Fruit fly (Drosophila melanogaster) whole organism, wandering third instar larva: Measurements from ENCODE around the gene CG12106.
A peak's percentile ranks its signal among the peaks of the same experiment; 100 is the strongest.

ENCODE experiments used
- CG32264 ChIP-seq: fragments of 200-800 bp; sonication (Bioruptor generic); optimal IDR thresholded peaks from 2 replicates; lab custom pipeline; 2016; ENCODE audit warnings: missing biosample characterization, missing genetic modification characterization
- CG9705 ChIP-seq: fragments of 200-800 bp; sonication (Bioruptor generic); optimal IDR thresholded peaks from 2 replicates; lab custom pipeline; 2018; ENCODE audit warnings: missing biosample characterization, mild to moderate bottlenecking, missing genetic modification characterization
- CrebA ChIP-seq: fragments of 200-800 bp; sonication (Bioruptor generic); optimal IDR thresholded peaks from 2 replicates; lab custom pipeline; 2016; ENCODE audit warnings: missing biosample characterization, mild to moderate bottlenecking, missing genetic modification characterization, borderline replicate concordance
- Dfd ChIP-seq: fragments of >200 bp; optimal IDR thresholded peaks from 2 replicates; lab custom pipeline; 2017; ENCODE audit warnings: missing biosample characterization, missing genetic modification characterization
- Dif ChIP-seq: fragments of 200-275, 200-300 bp; sonication (Bioruptor generic); optimal IDR thresholded peaks from 2 replicates; lab custom pipeline; 2018; ENCODE audit warnings: missing biosample characterization, missing genetic modification characterization; ENCODE audit not compliant: partially characterized antibody
- GATAd ChIP-seq: sonication (Bioruptor generic); optimal IDR thresholded peaks from 2 replicates; lab custom pipeline; 2016; ENCODE audit warnings: missing biosample characterization, missing genetic modification characterization
- HLH106 ChIP-seq: fragments of 200-800 bp; optimal IDR thresholded peaks from 3 replicates; lab custom pipeline; 2019; ENCODE audit warnings: missing biosample characterization, mild to moderate bottlenecking, missing genetic modification characterization, moderate library complexity
- Hnf4 ChIP-seq: fragments of 200-800 bp; sonication (Bioruptor generic); optimal IDR thresholded peaks from 2 replicates; lab custom pipeline; 2016; ENCODE audit warnings: missing biosample characterization, mild to moderate bottlenecking, missing genetic modification characterization
- Hr78 ChIP-seq: fragments of >200 bp; optimal IDR thresholded peaks from 2 replicates; lab custom pipeline; 2017; ENCODE audit warnings: missing biosample characterization, missing genetic modification characterization
- Hr83 ChIP-seq: fragments of 200-300 bp; sonication (Bioruptor generic); optimal IDR thresholded peaks from 2 replicates; lab custom pipeline; 2016; ENCODE audit warnings: missing biosample characterization, mild to moderate bottlenecking, missing genetic modification characterization, moderate library complexity; ENCODE audit not compliant: poor library complexity, severe bottlenecking
- Jra ChIP-seq: sonication (Bioruptor generic); optimal IDR thresholded peaks from 2 replicates; lab custom pipeline; 2016; ENCODE audit warnings: missing biosample characterization, missing genetic modification characterization
- Mio ChIP-seq: sonication (Bioruptor generic); optimal IDR thresholded peaks from 2 replicates; lab custom pipeline; 2016; ENCODE audit warnings: missing biosample characterization, missing genetic modification characterization
- N ChIP-seq: fragments of >200 bp; optimal IDR thresholded peaks from 2 replicates; lab custom pipeline; 2018; ENCODE audit warnings: missing biosample characterization, missing external identifiers, missing genetic modification characterization
- OdsH ChIP-seq: fragments of 200-800 bp; sonication (Bioruptor generic); optimal IDR thresholded peaks from 2 replicates; lab custom pipeline; 2016; ENCODE audit warnings: missing biosample characterization, mild to moderate bottlenecking, missing genetic modification characterization
- Rel ChIP-seq, 2 experiments: fragments of 200-800 bp; sonication (Bioruptor generic) in 1 of 2; optimal IDR thresholded peaks; 2 replicates in 1 of 2; 3 replicates in 1 of 2; lab custom pipeline; 2016 to 2019; ENCODE audit warnings: mild to moderate bottlenecking in 2 of 2, missing biosample characterization in 2 of 2, missing genetic modification characterization in 2 of 2, moderate library complexity in 1 of 2
- Sp1 ChIP-seq: fragments of 200-800 bp; sonication (Bioruptor generic); optimal IDR thresholded peaks from 3 replicates; lab custom pipeline; 2019; ENCODE audit warnings: missing biosample characterization, mild to moderate bottlenecking, missing genetic modification characterization, moderate library complexity
- Vsx2 ChIP-seq: fragments of 200-300, 225-300 bp; sonication (Bioruptor generic); optimal IDR thresholded peaks from 2 replicates; lab custom pipeline; 2018; ENCODE audit warnings: missing biosample characterization, missing genetic modification characterization; ENCODE audit not compliant: partially characterized antibody
- br ChIP-seq: fragments of 200-800 bp; sonication (Bioruptor generic); optimal IDR thresholded peaks from 2 replicates; lab custom pipeline; 2016; ENCODE audit warnings: missing biosample characterization, missing genetic modification characterization
- brk ChIP-seq: fragments of 200-800 bp; sonication (Bioruptor generic); optimal IDR thresholded peaks from 2 replicates; lab custom pipeline; 2016; ENCODE audit warnings: missing biosample characterization, mild to moderate bottlenecking, missing genetic modification characterization
- dl ChIP-seq, 2 experiments: fragments of 175-275, 200-275 bp in 1 of 2; fragments of 200-275 bp in 1 of 2; sonication (Bioruptor generic); optimal IDR thresholded peaks; lab custom pipeline; 2018; ENCODE audit warnings: mild to moderate bottlenecking in 2 of 2, missing biosample characterization in 2 of 2, missing genetic modification characterization in 2 of 2, moderate library complexity in 2 of 2; ENCODE audit not compliant: partially characterized antibody in 2 of 2, insufficient read depth in 1 of 2
- dmrt93B ChIP-seq: fragments of 200-800 bp; sonication (Bioruptor generic); optimal IDR thresholded peaks from 2 replicates; lab custom pipeline; 2018; ENCODE audit warnings: missing biosample characterization, mild to moderate bottlenecking, missing genetic modification characterization
- dsf ChIP-seq: sonication (Bioruptor generic); optimal IDR thresholded peaks from 2 replicates; lab custom pipeline; 2016; ENCODE audit warnings: missing biosample characterization, missing genetic modification characterization, borderline replicate concordance
- ey ChIP-seq: fragments of 200-800 bp; sonication (Bioruptor generic); optimal IDR thresholded peaks from 2 replicates; lab custom pipeline; 2016; ENCODE audit warnings: missing biosample characterization, missing genetic modification characterization
- foxo ChIP-seq, 2 experiments: fragments of 200-800 bp; sonication (Bioruptor generic); optimal IDR thresholded peaks; 2 replicates in 1 of 2; 3 replicates in 1 of 2; lab custom pipeline; 2016 to 2017; ENCODE audit warnings: missing biosample characterization in 2 of 2, missing genetic modification characterization in 2 of 2
- fru ChIP-seq: fragments of 200-800 bp; sonication (Bioruptor generic); optimal IDR thresholded peaks from 3 replicates; lab custom pipeline; 2016; ENCODE audit warnings: missing biosample characterization, mild to moderate bottlenecking, missing genetic modification characterization
- h ChIP-seq: fragments of 200-800 bp; sonication (Bioruptor generic); optimal IDR thresholded peaks from 3 replicates; lab custom pipeline; 2016; ENCODE audit warnings: missing biosample characterization, mild to moderate bottlenecking, missing genetic modification characterization
- jim ChIP-seq: fragments of 175-275, 200-325 bp; sonication (Bioruptor generic); optimal IDR thresholded peaks from 2 replicates; lab custom pipeline; 2016; ENCODE audit warnings: missing biosample characterization, mild to moderate bottlenecking, missing genetic modification characterization
- pan ChIP-seq: fragments of >200 bp; optimal IDR thresholded peaks from 2 replicates; lab custom pipeline; 2017
- psq ChIP-seq: fragments of 200-800 bp; sonication (Bioruptor generic); optimal IDR thresholded peaks from 3 replicates; lab custom pipeline; 2017; ENCODE audit warnings: missing biosample characterization, mild to moderate bottlenecking, missing genetic modification characterization, moderate library complexity
- rgr ChIP-seq: fragments of 200-800 bp; sonication (Bioruptor generic); optimal IDR thresholded peaks from 3 replicates; lab custom pipeline; 2016; ENCODE audit warnings: missing biosample characterization, mild to moderate bottlenecking, missing genetic modification characterization
- sage ChIP-seq: fragments of 200-800 bp; sonication (Bioruptor generic); optimal IDR thresholded peaks from 2 replicates; lab custom pipeline; 2016; ENCODE audit warnings: missing biosample characterization, mild to moderate bottlenecking, missing genetic modification characterization
- sv ChIP-seq: fragments of 200-800 bp; sonication (Bioruptor generic); optimal IDR thresholded peaks from 3 replicates; lab custom pipeline; 2016; ENCODE audit warnings: missing biosample characterization, missing genetic modification characterization
- woc ChIP-seq: sonication (Bioruptor generic); optimal IDR thresholded peaks from 2 replicates; lab custom pipeline; 2016; ENCODE audit warnings: missing biosample characterization, mild to moderate bottlenecking, missing genetic modification characterization

Gene CG12106

dm6 chrX:9155134-9155533 lies 38.6 kb upstream of the CG12106 start:
- TF ChIP-seq ey (GFP tag; lab: Kevin White, UChicago) (peak; percentile 64), N (GFP tag; lab: Kevin White, UChicago) (no peak), OdsH (GFP tag; lab: Kevin White, UChicago) (peak; percentile 33), Sp1 (GFP tag; lab: Kevin White, UChicago) (peak; percentile 77), HLH106 (tag; lab: Kevin White, UChicago) (peak; percentile 65), sv (peak; percentile 14), sage (GFP tag; lab: Kevin White, UChicago) (peak; percentile 40), br (GFP tag; lab: Kevin White, UChicago) (peak; percentile 57), h (GFP tag; lab: Kevin White, UChicago) (peak; percentile 67), dl (GFP tag; optimal IDR thresholded peaks at IDR 0.05; lab: Kevin White, UChicago; ENCODE audit: insufficient read depth in 1 of 2, partially characterized antibody in 2 of 2) (no peak), rgr (GFP tag; lab: Kevin White, UChicago) (peak; percentile 57), woc (GFP tag; lab: Kevin White, UChicago) (peak; percentile 41), Hnf4 (GFP tag; lab: Kevin White, UChicago) (peak; percentile 53), CG9705 (GFP tag; lab: Kevin White, UChicago) (peak; percentile 40), foxo (GFP tag; optimal IDR thresholded peaks at IDR 0.05; lab: Kevin White, UChicago) (peak in 1 of 2 experiments; percentile 65), fru (GFP tag; lab: Kevin White, UChicago) (peak; percentile 70), Rel (GFP tag; optimal IDR thresholded peaks at IDR 0.05; lab: Kevin White, UChicago) (no peak), Rel (tag; optimal IDR thresholded peaks at IDR 0.05; lab: Kevin White, UChicago) (no peak), dmrt93B (GFP tag; lab: Kevin White, UChicago) (peak; percentile 56), jim (GFP tag; lab: Kevin White, UChicago) (no peak), dsf (GFP tag; lab: Kevin White, UChicago) (peak; percentile 16), Hr83 (no peak)
- TF ChIP-seq, all 38 proteins: peak for 16

dm6 chrX:9155715-9156387 lies 37.8 kb upstream of the CG12106 start:
- TF ChIP-seq woc (GFP tag; lab: Kevin White, UChicago), result no peak
- TF ChIP-seq foxo (GFP tag; optimal IDR thresholded peaks at IDR 0.05; lab: Kevin White, UChicago), result no peak
- TF ChIP-seq HLH106 (tag; lab: Kevin White, UChicago), result peak; percentile 18
- TF ChIP-seq Hnf4 (GFP tag; lab: Kevin White, UChicago), result no peak
- peak; percentile 17 for TF ChIP-seq br (GFP tag; lab: Kevin White, UChicago)
- TF ChIP-seq h (GFP tag; lab: Kevin White, UChicago), result peak; percentile 23
- TF ChIP-seq Vsx2, result no peak
- peak; percentile 8 for TF ChIP-seq brk (GFP tag; lab: Kevin White, UChicago)
- TF ChIP-seq Jra (GFP tag; lab: Kevin White, UChicago), result no peak
- peak; percentile 8 for TF ChIP-seq sage (GFP tag; lab: Kevin White, UChicago)
- peak; percentile 67 for TF ChIP-seq psq (GFP tag; lab: Kevin White, UChicago)
- no peak for TF ChIP-seq pan (lab: Kevin White, UChicago)
- no peak for TF ChIP-seq CrebA
- TF ChIP-seq Dfd, result no peak
- no peak for TF ChIP-seq ey (GFP tag; lab: Kevin White, UChicago)
- no peak for TF ChIP-seq Mio (GFP tag; lab: Kevin White, UChicago)
- no peak for TF ChIP-seq CG9705 (GFP tag; lab: Kevin White, UChicago)
- no peak for TF ChIP-seq N (GFP tag; lab: Kevin White, UChicago)
- peak; percentile 32 for TF ChIP-seq Sp1 (GFP tag; lab: Kevin White, UChicago)
- no peak for TF ChIP-seq rgr (GFP tag; lab: Kevin White, UChicago)
- no peak for TF ChIP-seq OdsH (GFP tag; lab: Kevin White, UChicago)
- no peak for TF ChIP-seq jim (GFP tag; lab: Kevin White, UChicago)
- TF ChIP-seq Rel (GFP tag; optimal IDR thresholded peaks at IDR 0.05; lab: Kevin White, UChicago), result peak; percentile 34
- TF ChIP-seq Rel (tag; optimal IDR thresholded peaks at IDR 0.05; lab: Kevin White, UChicago), result peak; percentile 32
- no peak for TF ChIP-seq Hr78 (GFP tag; lab: Kevin White, UChicago)
- no peak for TF ChIP-seq dmrt93B (GFP tag; lab: Kevin White, UChicago)
- TF ChIP-seq CG32264 (GFP tag; lab: Kevin White, UChicago), result no peak
- no peak for TF ChIP-seq GATAd
- TF ChIP-seq dl (GFP tag; optimal IDR thresholded peaks at IDR 0.05; lab: Kevin White, UChicago; ENCODE audit: insufficient read depth in 1 of 2, partially characterized antibody in 2 of 2), result no peak
- no peak for TF ChIP-seq Dif (GFP tag; lab: Kevin White, UChicago)
- TF ChIP-seq Hr83, result peak; percentile 3
